Worm (Caenorhabditis elegans): ENCODE measurements around the gene F59A1.18.

DNA sequence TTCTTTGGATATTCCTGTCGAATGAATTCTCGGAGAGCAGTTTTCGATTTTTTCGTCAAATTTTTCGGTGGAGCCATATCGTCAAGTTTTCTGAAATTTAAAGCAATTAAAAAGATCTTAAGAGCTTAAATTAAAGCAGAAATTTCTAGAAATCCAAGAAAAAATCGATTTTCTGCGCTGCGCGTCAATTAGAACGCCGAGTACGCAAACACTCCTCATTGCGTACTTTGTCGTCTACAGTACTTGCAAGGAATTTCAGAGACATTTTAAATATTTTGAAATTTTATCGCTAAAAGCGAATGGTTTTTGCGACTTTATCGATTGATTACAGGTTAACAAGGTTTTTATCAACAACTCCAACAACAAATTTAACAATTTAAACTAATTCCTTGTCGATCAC lies 31.5 kb downstream of the F59A1.18 start:
- no peak for TF ChIP-seq pqm-1 (tag; optimal IDR thresholded peaks at IDR 0.05)
- no peak for TF ChIP-seq nhr-237 (tag; optimal IDR thresholded peaks at IDR 0.05)
- no peak for TF ChIP-seq snpc-4 (tag; optimal IDR thresholded peaks at IDR 0.05)
- TF ChIP-seq lsy-2 (tag; optimal IDR thresholded peaks at IDR 0.05) = no peak
- no peak for TF ChIP-seq F44E2.7 (GFP tag; IDR thresholded peaks at IDR 0.05)
- no peak for TF ChIP-seq nhr-11 (tag; optimal IDR thresholded peaks at IDR 0.05)
- no peak for TF ChIP-seq nhr-28 (tag; optimal IDR thresholded peaks at IDR 0.05)
- TF ChIP-seq saeg-2 (GFP tag; IDR thresholded peaks at IDR 0.05) = no peak

Data from whole organism, L4 larva.